Fruit fly (Drosophila melanogaster) whole organism, embryonic: Measurements from ENCODE around the gene Nepl4.

Experiments
- Bteb2 ChIP-seq: fragments of 200-800 bp; sonication (Bioruptor generic); optimal IDR thresholded peaks from 2 replicates; lab custom pipeline; 2016; ENCODE audit warnings: missing biosample characterization, missing genetic modification characterization
- CG10543 ChIP-seq: fragments of 200-800 bp; sonication (Bioruptor generic); optimal IDR thresholded peaks from 3 replicates; lab custom pipeline; 2017; ENCODE audit warnings: missing biosample characterization, mild to moderate bottlenecking, missing genetic modification characterization, moderate library complexity
- CG11398 ChIP-seq: fragments of 200-800 bp; sonication (Bioruptor generic); optimal IDR thresholded peaks from 2 replicates; lab custom pipeline; 2016; ENCODE audit warnings: missing biosample characterization, missing genetic modification characterization
- CG14710 ChIP-seq: fragments of 200-800 bp; sonication (Bioruptor generic); optimal IDR thresholded peaks from 3 replicates; lab custom pipeline; 2019; ENCODE audit warnings: missing biosample characterization, mild to moderate bottlenecking, missing genetic modification characterization, moderate library complexity
- CG15479 ChIP-seq: fragments of 200-800 bp; sonication (Bioruptor generic); optimal IDR thresholded peaks from 3 replicates; lab custom pipeline; 2019; ENCODE audit warnings: missing biosample characterization, mild to moderate bottlenecking, missing genetic modification characterization, moderate library complexity
- CG1603 ChIP-seq: fragments of 200-800 bp; sonication (Bioruptor generic); optimal IDR thresholded peaks from 2 replicates; lab custom pipeline; 2019; ENCODE audit warnings: missing biosample characterization, mild to moderate bottlenecking, missing genetic modification characterization, moderate library complexity
- CG17912 ChIP-seq: fragments of 200-800 bp; sonication (Bioruptor generic); optimal IDR thresholded peaks from 2 replicates; lab custom pipeline; 2018; ENCODE audit warnings: missing biosample characterization, mild to moderate bottlenecking, missing genetic modification characterization
- CG18476 ChIP-seq: fragments of 200-800 bp; sonication (Bioruptor generic); optimal IDR thresholded peaks from 2 replicates; lab custom pipeline; 2016; ENCODE audit warnings: missing biosample characterization, mild to moderate bottlenecking, missing genetic modification characterization
- CG31224 ChIP-seq: fragments of 200-800 bp; sonication (Bioruptor generic); IDR thresholded peaks from 2 replicates; pipeline ENCODE4 v1.3.6; 2022; ENCODE audit warnings: missing biosample characterization, missing genetic modification characterization
- CG32532 ChIP-seq: fragments of 200-800 bp; sonication (Bioruptor generic); IDR thresholded peaks from 2 replicates; pipeline ENCODE4 v1.3.6; 2022; ENCODE audit warnings: missing biosample characterization, missing genetic modification characterization
- CG3726 ChIP-seq: fragments of 200-800 bp; sonication (Bioruptor generic); IDR thresholded peaks from 3 replicates; pipeline ENCODE4, ENCODE4 v1.3.6; 2022; ENCODE audit warnings: missing biosample characterization, missing genetic modification characterization
- CG3838 ChIP-seq: fragments of 200-800 bp; sonication (Bioruptor generic); optimal IDR thresholded peaks from 3 replicates; lab custom pipeline; 2016; ENCODE audit warnings: missing biosample characterization, missing genetic modification characterization
- CG3847 ChIP-seq: fragments of 200-800 bp; sonication (Bioruptor generic); IDR thresholded peaks from 2 replicates; pipeline ENCODE4 v1.3.6; 2022; ENCODE audit warnings: missing biosample characterization, missing genetic modification characterization
- CG43689 ChIP-seq: fragments of 200-800 bp; sonication (Bioruptor generic); IDR thresholded peaks from 2 replicates; pipeline ENCODE4 v1.3.6; 2022; ENCODE audit warnings: missing biosample characterization, missing genetic modification characterization
- CG6791 ChIP-seq: fragments of 200-800 bp; sonication (Bioruptor generic); IDR thresholded peaks from 3 replicates; pipeline ENCODE4 v1.3.6; 2022; ENCODE audit warnings: missing biosample characterization, missing genetic modification characterization; ENCODE audit not compliant: partially characterized antibody
- CG8944 ChIP-seq: fragments of 200-800 bp; sonication (Bioruptor generic); optimal IDR thresholded peaks from 3 replicates; lab custom pipeline; 2016; ENCODE audit warnings: missing biosample characterization, missing genetic modification characterization
- Doc2 ChIP-seq: fragments of 200-800 bp; sonication (Bioruptor generic); IDR thresholded peaks from 2 replicates; pipeline ENCODE4 v1.3.6; 2022; ENCODE audit warnings: missing biosample characterization, missing genetic modification characterization
- GATAe ChIP-seq: fragments of 200-800 bp; sonication (Bioruptor generic); conservative IDR thresholded peaks from 2 replicates; pipeline ENCODE4 v1.3.6; 2022; ENCODE audit warnings: missing biosample characterization, missing genetic modification characterization
- Hr39 ChIP-seq: fragments of >200 bp; optimal IDR thresholded peaks from 2 replicates; lab custom pipeline; 2017
- Oaz ChIP-seq: fragments of 200-800 bp; sonication (Bioruptor generic); IDR thresholded peaks from 2 replicates; pipeline ENCODE4 v1.3.6; 2022; ENCODE audit warnings: missing biosample characterization, missing genetic modification characterization
- Side ChIP-seq: fragments of 200-800 bp; sonication (Bioruptor generic); optimal IDR thresholded peaks from 2 replicates; lab custom pipeline; 2016; ENCODE audit warnings: missing biosample characterization, missing genetic modification characterization
- Sin3A ChIP-seq: fragments of >200 bp; optimal IDR thresholded peaks from 2 replicates; lab custom pipeline; 2018
- Spps ChIP-seq: fragments of 200-800 bp; sonication (Bioruptor generic); optimal IDR thresholded peaks from 2 replicates; lab custom pipeline; 2018; ENCODE audit warnings: missing biosample characterization, mild to moderate bottlenecking, missing genetic modification characterization
- Sry-δ ChIP-seq: fragments of 200-800 bp; sonication (Bioruptor generic); optimal IDR thresholded peaks from 2 replicates; lab custom pipeline; 2016; ENCODE audit warnings: missing biosample characterization, missing genetic modification characterization
- Vsx1 ChIP-seq: fragments of 200-800 bp; sonication (Bioruptor generic); optimal IDR thresholded peaks from 2 replicates; lab custom pipeline; 2017; ENCODE audit warnings: missing biosample characterization, mild to moderate bottlenecking, missing genetic modification characterization, missing genetic modification reagents
- ac ChIP-seq: fragments of 200-800 bp; sonication (Bioruptor generic); optimal IDR thresholded peaks from 3 replicates; lab custom pipeline; 2017; ENCODE audit warnings: missing biosample characterization, mild to moderate bottlenecking, missing genetic modification characterization
- al ChIP-seq: fragments of 200-800 bp; sonication (Bioruptor generic); IDR thresholded peaks from 2 replicates; pipeline ENCODE4 v1.3.6; 2022; ENCODE audit warnings: missing biosample characterization, missing genetic modification characterization
- ap ChIP-seq: fragments of 200-800 bp; sonication (Bioruptor generic); IDR thresholded peaks from 2 replicates; pipeline ENCODE4 v1.3.6; 2022; ENCODE audit warnings: missing biosample characterization, missing genetic modification characterization
- cato ChIP-seq: fragments of 200-800 bp; sonication (Bioruptor generic); optimal IDR thresholded peaks from 2 replicates; lab custom pipeline; 2016; ENCODE audit warnings: missing biosample characterization, missing genetic modification characterization, borderline replicate concordance
- caup ChIP-seq: fragments of 200-800 bp; sonication (Bioruptor generic); optimal IDR thresholded peaks from 3 replicates; lab custom pipeline; 2017; ENCODE audit warnings: missing biosample characterization, mild to moderate bottlenecking, missing genetic modification characterization, moderate library complexity; ENCODE audit not compliant: severe bottlenecking
- corto ChIP-seq: fragments of 200-800 bp; sonication (Bioruptor generic); optimal IDR thresholded peaks from 2 replicates; lab custom pipeline; 2016; ENCODE audit warnings: missing biosample characterization, mild to moderate bottlenecking, missing genetic modification characterization, moderate library complexity
- crc ChIP-seq: fragments of 200-800 bp; sonication (Bioruptor generic); optimal IDR thresholded peaks from 2 replicates; lab custom pipeline; 2016; ENCODE audit warnings: missing biosample characterization, missing genetic modification characterization
- dm ChIP-seq: fragments of 200-800 bp; sonication (Bioruptor generic); optimal IDR thresholded peaks from 3 replicates; lab custom pipeline; 2016; ENCODE audit warnings: missing biosample characterization, missing genetic modification characterization
- emc ChIP-seq: fragments of 200-800 bp; sonication (Bioruptor generic); optimal IDR thresholded peaks from 2 replicates; lab custom pipeline; 2016; ENCODE audit warnings: missing biosample characterization, missing genetic modification characterization
- ewg ChIP-seq: fragments of 200-800 bp; sonication (Bioruptor generic); optimal IDR thresholded peaks from 3 replicates; lab custom pipeline; 2017; ENCODE audit warnings: mild to moderate bottlenecking, missing biosample characterization, missing genetic modification reagents, missing genetic modification characterization
- exex ChIP-seq: fragments of 200-800 bp; sonication (Bioruptor generic); optimal IDR thresholded peaks from 4 replicates; lab custom pipeline; 2018; ENCODE audit warnings: missing biosample characterization, mild to moderate bottlenecking, missing genetic modification characterization, moderate library complexity
- eyg ChIP-seq: fragments of 200-800 bp; sonication (Bioruptor generic); optimal IDR thresholded peaks from 3 replicates; lab custom pipeline; 2016; ENCODE audit warnings: missing biosample characterization, missing genetic modification characterization
- fd96Cb ChIP-seq: fragments of 200-800 bp; sonication (Bioruptor generic); optimal IDR thresholded peaks from 2 replicates; lab custom pipeline; 2018; ENCODE audit warnings: missing biosample characterization, mild to moderate bottlenecking, missing genetic modification characterization, moderate library complexity
- gsb ChIP-seq: fragments of 200-800 bp; sonication (Bioruptor generic); IDR thresholded peaks from 2 replicates; pipeline ENCODE4 v1.3.6; 2022; ENCODE audit warnings: missing biosample characterization, missing genetic modification characterization
- gt ChIP-seq: fragments of 200-800 bp; sonication (Bioruptor generic); IDR thresholded peaks from 2 replicates; pipeline ENCODE4 v1.3.6; 2022; ENCODE audit warnings: missing biosample characterization, missing genetic modification characterization
- jing ChIP-seq: fragments of 200-800 bp; sonication (Bioruptor generic); optimal IDR thresholded peaks from 2 replicates; lab custom pipeline; 2018; ENCODE audit warnings: missing biosample characterization, mild to moderate bottlenecking, missing genetic modification characterization
- kah ChIP-seq: fragments of 200-800 bp; sonication (Bioruptor generic); optimal IDR thresholded peaks from 2 replicates; lab custom pipeline; 2018; ENCODE audit warnings: missing biosample characterization, mild to moderate bottlenecking, missing genetic modification characterization
- klu ChIP-seq: fragments of 200-800 bp; sonication (Bioruptor generic); IDR thresholded peaks from 2 replicates; pipeline ENCODE4 v1.3.6; 2022; ENCODE audit warnings: missing biosample characterization, missing genetic modification characterization
- lbe ChIP-seq: fragments of 200-800 bp; sonication (Bioruptor generic); optimal IDR thresholded peaks from 2 replicates; lab custom pipeline; 2016; ENCODE audit warnings: missing biosample characterization, mild to moderate bottlenecking, missing genetic modification characterization
- lola ChIP-seq, 3 experiments: fragments of >200 bp in 2 of 3; fragments of 200-800 bp in 1 of 3; sonication (Bioruptor generic) in 1 of 3; optimal IDR thresholded peaks; 2 replicates each; lab custom pipeline; 2017 to 2019; ENCODE audit warnings: missing biosample characterization in 3 of 3, missing genetic modification characterization in 3 of 3, mild to moderate bottlenecking in 1 of 3, moderate library complexity in 1 of 3
- mirr ChIP-seq: fragments of 200-800 bp; sonication (Bioruptor generic); optimal IDR thresholded peaks from 3 replicates; lab custom pipeline; 2018; ENCODE audit warnings: missing biosample characterization, mild to moderate bottlenecking, missing genetic modification characterization
- nerfin-2 ChIP-seq: fragments of 200-800 bp; sonication (Bioruptor generic); IDR thresholded peaks from 2 replicates; pipeline ENCODE4 v1.3.6; 2022; ENCODE audit warnings: missing biosample characterization, missing genetic modification characterization; ENCODE audit not compliant: partially characterized antibody
- pros ChIP-seq: fragments of 200-800 bp; sonication (Bioruptor generic); optimal IDR thresholded peaks from 3 replicates; lab custom pipeline; 2019; ENCODE audit warnings: missing biosample characterization, mild to moderate bottlenecking, missing genetic modification characterization, moderate library complexity
- vnd ChIP-seq: fragments of 200-800 bp; sonication (Bioruptor generic); IDR thresholded peaks from 3 replicates; pipeline ENCODE4 v1.3.6; 2022; ENCODE audit warnings: missing biosample characterization, missing genetic modification characterization; ENCODE audit not compliant: partially characterized antibody

Gene Nepl4

DNA sequence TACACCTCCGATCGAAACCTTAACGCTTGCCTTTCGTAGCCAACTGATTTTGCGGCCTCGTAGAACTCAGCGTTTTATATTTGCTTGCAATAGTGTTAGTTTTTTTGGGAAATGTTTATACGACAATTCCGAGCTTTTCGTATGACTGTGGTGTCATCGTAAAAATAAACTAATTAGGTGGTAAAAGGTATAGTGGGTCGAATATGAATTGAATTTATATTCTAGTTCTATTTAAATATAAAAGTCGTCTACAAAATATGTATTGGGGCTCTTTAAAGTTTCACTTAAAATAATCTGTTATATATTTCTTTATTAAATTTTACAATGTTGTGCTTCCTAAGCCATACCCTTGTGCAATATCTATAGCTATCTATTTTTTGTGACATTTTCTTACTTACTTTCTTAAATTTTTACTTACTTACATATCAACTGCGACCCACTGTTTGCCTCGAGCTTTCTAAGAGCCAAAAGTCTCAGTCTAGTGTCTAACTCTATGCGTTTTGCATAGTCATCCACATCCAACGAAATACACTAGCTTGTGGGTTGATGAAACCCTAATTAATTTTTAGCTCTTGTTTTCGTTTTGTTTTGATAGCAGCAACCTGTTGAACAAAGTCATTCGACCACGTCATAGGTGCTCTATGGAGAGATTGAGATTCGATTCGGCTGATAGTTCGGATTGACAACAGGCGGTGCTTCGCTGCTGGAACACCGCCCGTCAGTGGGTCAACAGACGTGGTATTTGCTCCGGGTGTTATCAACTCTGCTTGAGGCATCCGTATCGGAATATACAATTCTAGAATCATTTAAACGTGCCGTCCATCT, 16.5 kb upstream of the Nepl4 start, which contains the start of gene CG9498 (continued):
- TF ChIP-seq CG8944 (GFP tag; lab: Kevin White, UChicago) (no peak), al (GFP tag; lab: Robert Waterston, UW) (peak; percentile 92), jing (GFP tag; lab: Kevin White, UChicago) (no peak), pros (GFP tag; lab: Kevin White, UChicago) (no peak), corto (no peak), CG32532 (GFP tag; lab: Robert Waterston, UW) (peak; percentile 95), Oaz (GFP tag; lab: Robert Waterston, UW) (peak; percentile 64; the same call in 1 of the 2 replicates), Vsx1 (GFP tag; lab: Kevin White, UChicago) (peak; percentile 93), ac (GFP tag; lab: Kevin White, UChicago) (no peak), fd96Cb (tag; lab: Kevin White, UChicago) (peak; percentile 83), vnd (GFP tag; lab: Robert Waterston, UW) (no peak), lola (GFP tag; optimal IDR thresholded peaks at IDR 0.05; lab: Kevin White, UChicago) (peak in 1 of 3 experiments; percentile 9), cato (no peak), CG17912 (GFP tag; lab: Kevin White, UChicago) (no peak), caup (GFP tag; lab: Kevin White, UChicago) (peak; percentile 88), gsb (peak; percentile 78; the same call in 1 of the 2 replicates), kah (peak; percentile 57), ewg (GFP tag; lab: Kevin White, UChicago) (peak; percentile 36), CG14710 (tag; lab: Kevin White, UChicago) (peak; percentile 8), exex (peak; percentile 95), CG15479 (no peak), mirr (peak; percentile 81), GATAe (GFP tag; lab: Robert Waterston, UW) (peak; percentile 34; the same call in 1 of the 2 replicates), crc (GFP tag; lab: Kevin White, UChicago) (no peak), Sin3A (no peak), CG3726 (GFP tag; lab: Robert Waterston, UW) (0 out of 3 replicates have a peak, but pooled peaks have one; percentile 49), gt (no peak), eyg (GFP tag; lab: Kevin White, UChicago) (no peak), Bteb2 (GFP tag; lab: Kevin White, UChicago) (peak; percentile 7), ap (GFP tag; lab: Robert Waterston, UW) (peak; percentile 30; the same call in 1 of the 2 replicates), klu (GFP tag; lab: Robert Waterston, UW) (no peak; the same call in 1 of the 2 replicates), Hr39 (lab: Kevin White, UChicago) (no peak), CG43689 (GFP tag; lab: Robert Waterston, UW) (no peak), CG3847 (GFP tag; lab: Robert Waterston, UW) (peak; percentile 76), Sry-δ (GFP tag; lab: Kevin White, UChicago) (no peak), CG10543 (peak; percentile 69), nerfin-2 (no peak), dm (no peak), Side (no peak), CG11398 (GFP tag; lab: Kevin White, UChicago) (no peak), CG6791 (no peak), CG31224 (GFP tag; lab: Robert Waterston, UW) (peak; percentile 82), CG18476 (peak; percentile 49), lbe (GFP tag; lab: Kevin White, UChicago) (no peak), Spps (tag; lab: Kevin White, UChicago) (no peak), emc (no peak), Doc2 (GFP tag; lab: Robert Waterston, UW) (no peak), CG1603 (tag; lab: Kevin White, UChicago) (no peak), CG3838 (GFP tag; lab: Kevin White, UChicago) (no peak)
